Fruit fly (Drosophila melanogaster): ENCODE data around the gene CG33223.

The CG33223 gene

dm6 chrX:8436656-8437284, 46.9 kb downstream of the CG33223 start, which contains the start of gene CG1440 (continued):
- TF ChIP-seq Spps (tag; optimal IDR thresholded peaks at IDR 0.05) (no peak), dmrt99B (tag; optimal IDR thresholded peaks at IDR 0.05) (no peak), CG10147 (GFP tag; optimal IDR thresholded peaks at IDR 0.05) (peak; percentile 40), gsb-n (tag; optimal IDR thresholded peaks at IDR 0.05) (no peak), Dip3 (GFP tag; optimal IDR thresholded peaks at IDR 0.05) (peak; percentile 40), CG1603 (tag; optimal IDR thresholded peaks at IDR 0.05) (peak; percentile 69), odd (GFP tag; optimal IDR thresholded peaks at IDR 0.05) (no peak), CG2202 (tag; optimal IDR thresholded peaks at IDR 0.05) (no peak), chn (GFP tag; optimal IDR thresholded peaks at IDR 0.05) (no peak), Hmr (GFP tag; optimal IDR thresholded peaks at IDR 0.05) (no peak), ap (GFP tag; IDR thresholded peaks at IDR 0.05) (no peak), gt (GFP tag; IDR thresholded peaks at IDR 0.05) (no peak), CG15073 (GFP tag; optimal IDR thresholded peaks at IDR 0.05) (no peak), Opbp (GFP tag; IDR thresholded peaks at IDR 0.05; ENCODE audit: partially characterized antibody) (0 out of 3 replicates have a peak, but pooled peaks have one; percentile 15), zfh1 (GFP tag; IDR thresholded peaks at IDR 0.05) (no peak), Doc3 (GFP tag; IDR thresholded peaks at IDR 0.05; ENCODE audit: partially characterized antibody) (no peak), CG33557 (GFP tag; optimal IDR thresholded peaks at IDR 0.05) (no peak), kni (GFP tag; optimal IDR thresholded peaks at IDR 0.05) (no peak), CG34422 (GFP tag; IDR thresholded peaks at IDR 0.05) (0 out of 3 replicates have a peak, but pooled peaks have one; percentile 40), CG12769 (tag; optimal IDR thresholded peaks at IDR 0.05) (no peak), CG10366 (GFP tag; IDR thresholded peaks at IDR 0.05) (no peak), ac (GFP tag; optimal IDR thresholded peaks at IDR 0.05) (no peak), CG15269 (tag; optimal IDR thresholded peaks at IDR 0.05) (no peak), Antp (GFP tag; optimal IDR thresholded peaks at IDR 0.05) (no peak), Max (GFP tag; optimal IDR thresholded peaks at IDR 0.05) (no peak), stwl (tag; optimal IDR thresholded peaks at IDR 0.05) (peak; percentile 39), knrl (GFP tag; IDR thresholded peaks at IDR 0.05; ENCODE audit: partially characterized antibody) (peak; percentile 11; the same call in 1 of the 3 replicates), da (GFP tag; optimal IDR thresholded peaks at IDR 0.05) (no peak), ase (GFP tag; IDR thresholded peaks at IDR 0.05) (no peak), lab (GFP tag; optimal IDR thresholded peaks at IDR 0.05) (no peak), cwo (GFP tag; optimal IDR thresholded peaks at IDR 0.05) (no peak), Blimp-1 (GFP tag; optimal IDR thresholded peaks at IDR 0.05) (peak; percentile 93), CG12391 (tag; optimal IDR thresholded peaks at IDR 0.05) (peak; percentile 66), exex (tag; optimal IDR thresholded peaks at IDR 0.05) (no peak), nmo (GFP tag; optimal IDR thresholded peaks at IDR 0.05) (peak; percentile 43), tna (GFP tag; IDR thresholded peaks at IDR 0.05; ENCODE audit: partially characterized antibody) (no peak), lola (GFP tag; optimal IDR thresholded peaks at IDR 0.05) (no peak), crp (GFP tag; optimal IDR thresholded peaks at IDR 0.05) (peak; percentile 19 to 92), CG9932 (GFP tag; IDR thresholded peaks at IDR 0.05) (0 out of 2 replicates have a peak, but pooled peaks have one; percentile 42), Hmx (GFP tag; optimal IDR thresholded peaks at IDR 0.05) (no peak), sob (GFP tag; IDR thresholded peaks at IDR 0.05) (0 out of 2 replicates have a peak, but pooled peaks have one; percentile 34), CG9797 (GFP tag; optimal IDR thresholded peaks at IDR 0.05) (peak; percentile 88), CG6791 (GFP tag; IDR thresholded peaks at IDR 0.05; ENCODE audit: partially characterized antibody) (no peak), CrebB (tag; optimal IDR thresholded peaks at IDR 0.05) (no peak), CG14014 (GFP tag; IDR thresholded peaks at IDR 0.05) (no peak), Mrtf (GFP tag; IDR thresholded peaks at IDR 0.05) (no peak), wor (GFP tag; IDR thresholded peaks at IDR 0.05) (no peak), en (GFP tag; optimal IDR thresholded peaks at IDR 0.05) (no peak)
